Worm (Caenorhabditis elegans): Measurements from ENCODE around the gene nrfl-1.

ce11 chrIV:9169764-9170163 is 50.9 kb downstream of the nrfl-1 start:
- TF ChIP-seq tbx-2 (tag; optimal IDR thresholded peaks at IDR 0.05) = no peak
- TF ChIP-seq pha-4 (tag; optimal IDR thresholded peaks at IDR 0.05) = no peak
